Fruit fly (Drosophila melanogaster): Measurements from ENCODE around the gene CG32069.

The CG32069 gene

dm6 chr3L:11061200-11061599, 1.2 kb downstream of the CG32069 start, which contains the start of the genes CG6321 and Blos2:
CG6321 (minus strand) TSS chr3L:11061224.
Blos2 (plus strand) TSS chr3L:11061571.
- peak; percentile 52 for TF ChIP-seq CG4707 (GFP tag; optimal IDR thresholded peaks at IDR 0.05)
- TF ChIP-seq zfh1 (GFP tag; IDR thresholded peaks at IDR 0.05): peak; percentile 54
- peak; percentile 32 for TF ChIP-seq CG2202 (tag; optimal IDR thresholded peaks at IDR 0.05)
- no peak for TF ChIP-seq pita (GFP tag; optimal IDR thresholded peaks at IDR 0.05)
- no peak for TF ChIP-seq Dref (GFP tag; IDR thresholded peaks at IDR 0.05)
- TF ChIP-seq B-H1 (GFP tag; IDR thresholded peaks at IDR 0.05): peak; percentile 27; the same call in 1 of the 3 replicates
- TF ChIP-seq CG2712 (tag; optimal IDR thresholded peaks at IDR 0.05): peak; percentile 89
- peak; percentile 72 for TF ChIP-seq caup (GFP tag; optimal IDR thresholded peaks at IDR 0.05; ENCODE audit: severe bottlenecking)
- TF ChIP-seq CG1024 (GFP tag; IDR thresholded peaks at IDR 0.05): 0 out of 2 replicates have a peak, but pooled peaks have one; percentile 6
- no peak for TF ChIP-seq CG15479 (GFP tag; optimal IDR thresholded peaks at IDR 0.05)
- peak; percentile 68 for TF ChIP-seq bcd (GFP tag; optimal IDR thresholded peaks at IDR 0.05)
- peak; percentile 21 for TF ChIP-seq CG6654 (GFP tag; optimal IDR thresholded peaks at IDR 0.05)
- TF ChIP-seq CG6791 (GFP tag; IDR thresholded peaks at IDR 0.05; ENCODE audit: partially characterized antibody): no peak
- TF ChIP-seq ind (GFP tag; optimal IDR thresholded peaks at IDR 0.05): peak; percentile 75
- peak; percentile 77 for TF ChIP-seq salm (tag; optimal IDR thresholded peaks at IDR 0.05)
- TF ChIP-seq H2.0 (GFP tag; IDR thresholded peaks at IDR 0.05): no peak
- peak; percentile 13 for TF ChIP-seq CG7786 (GFP tag; optimal IDR thresholded peaks at IDR 0.05)
- peak; percentile 23 for TF ChIP-seq CG6254 (GFP tag; optimal IDR thresholded peaks at IDR 0.05)
- TF ChIP-seq pzg (GFP tag; optimal IDR thresholded peaks at IDR 0.05): peak; percentile 39
- no peak for TF ChIP-seq tna (GFP tag; IDR thresholded peaks at IDR 0.05; ENCODE audit: partially characterized antibody)
- no peak for TF ChIP-seq psq (GFP tag; optimal IDR thresholded peaks at IDR 0.05)
- TF ChIP-seq CG8924 (tag; optimal IDR thresholded peaks at IDR 0.05): peak; percentile 87
- TF ChIP-seq CG8478 (optimal IDR thresholded peaks at IDR 0.05): no peak
- TF ChIP-seq gfzf (GFP tag; optimal IDR thresholded peaks at IDR 0.05): no peak
- TF ChIP-seq CG5953 (GFP tag; IDR thresholded peaks at IDR 0.05): no peak
- peak; percentile 40 for TF ChIP-seq CG5180 (GFP tag; optimal IDR thresholded peaks at IDR 0.05)
- TF ChIP-seq CG11093 (GFP tag; IDR thresholded peaks at IDR 0.05): peak; percentile 16; the same call in 1 of the 3 replicates
- TF ChIP-seq CG31441 (GFP tag; IDR thresholded peaks at IDR 0.05): peak; percentile 84
- peak; percentile 66 for TF ChIP-seq Atf6 (GFP tag; IDR thresholded peaks at IDR 0.05)
- peak; percentile 76 for TF ChIP-seq CG15696 (tag; optimal IDR thresholded peaks at IDR 0.05)
- peak; percentile 68 for TF ChIP-seq slbo (GFP tag; IDR thresholded peaks at IDR 0.05)
- TF ChIP-seq yki (optimal IDR thresholded peaks at IDR 0.05): no peak
- TF ChIP-seq CTCF (GFP tag; optimal IDR thresholded peaks at IDR 0.05): peak; percentile 16
- TF ChIP-seq CG17612 (GFP tag; IDR thresholded peaks at IDR 0.05): 0 out of 2 replicates have a peak, but pooled peaks have one; percentile 34
- TF ChIP-seq jigr1 (GFP tag; IDR thresholded peaks at IDR 0.05): no peak
- peak; percentile 86 for TF ChIP-seq CG18262 (tag; optimal IDR thresholded peaks at IDR 0.05)
- peak; percentile 68 for TF ChIP-seq lmd (GFP tag; IDR thresholded peaks at IDR 0.05)
- no peak for TF ChIP-seq zfh2 (GFP tag; optimal IDR thresholded peaks at IDR 0.05)
- no peak for TF ChIP-seq prd (optimal IDR thresholded peaks at IDR 0.05)
- TF ChIP-seq prd (GFP tag; IDR thresholded peaks at IDR 0.05): peak; percentile 61; the same call in 2 of the 3 replicates
- TF ChIP-seq Dip3 (GFP tag; optimal IDR thresholded peaks at IDR 0.05): peak; percentile 46
- TF ChIP-seq Lhr (GFP tag; optimal IDR thresholded peaks at IDR 0.05): peak; percentile 22
- TF ChIP-seq Gsc (GFP tag; IDR thresholded peaks at IDR 0.05): no peak
- peak; percentile 84 for TF ChIP-seq CG13424 (tag; optimal IDR thresholded peaks at IDR 0.05)
- peak; percentile 62 for TF ChIP-seq E2f1 (GFP tag; IDR thresholded peaks at IDR 0.05)
- TF ChIP-seq Lim3 (GFP tag; IDR thresholded peaks at IDR 0.05): no peak
- peak; percentile 55; the same call in 1 of the 2 replicates for TF ChIP-seq GATAe (GFP tag; conservative IDR thresholded peaks at IDR 0.05)
- peak; percentile 77 for TF ChIP-seq Drgx (GFP tag; IDR thresholded peaks at IDR 0.05)
- peak; percentile 52 for TF ChIP-seq klu (GFP tag; IDR thresholded peaks at IDR 0.05)
- TF ChIP-seq gcm2 (GFP tag; optimal IDR thresholded peaks at IDR 0.05): peak; percentile 24
- TF ChIP-seq ssp (GFP tag; IDR thresholded peaks at IDR 0.05): no peak
- peak; percentile 32 for TF ChIP-seq CG9609 (GFP tag; optimal IDR thresholded peaks at IDR 0.05)
- peak; percentile 65 for TF ChIP-seq Spps (tag; optimal IDR thresholded peaks at IDR 0.05)
